Worm (Caenorhabditis elegans): ENCODE measurements around the gene srb-3.
A peak's percentile ranks its signal among the peaks of the same experiment; 100 is the strongest.

srb-3 gene

DNA sequence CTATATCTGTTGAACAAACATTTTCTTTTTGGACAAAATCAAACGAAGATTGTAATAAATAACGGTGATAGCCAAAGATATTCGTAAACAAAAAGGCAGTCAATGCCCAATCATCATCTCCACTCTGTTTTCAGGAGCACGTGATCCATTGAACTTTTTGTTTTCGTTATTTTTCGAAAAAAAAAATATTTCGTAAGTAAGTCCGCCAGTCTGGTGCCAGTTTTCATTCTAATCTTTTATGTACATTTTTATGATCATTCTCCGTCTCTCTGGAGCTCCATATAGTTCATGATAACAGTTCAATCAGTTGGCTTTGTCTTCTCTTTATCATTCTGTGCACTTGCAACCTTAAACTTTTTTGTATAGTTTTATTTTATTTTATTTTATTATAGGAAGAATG is 36.3 kb upstream of the srb-3 start, which contains the start of gene ampd-1:
Gene ampd-1, plus strand, starts transcription at position 393 of the 400 bp plus-strand sequence.
- TF ChIP-seq F13H6.1 (tag; optimal IDR thresholded peaks at IDR 0.05) = peak; percentile 27
- peak; percentile 24 for TF ChIP-seq gmeb-1 (tag; optimal IDR thresholded peaks at IDR 0.05)
- TF ChIP-seq fos-1 (tag; optimal IDR thresholded peaks at IDR 0.05) = peak; percentile 60
- TF ChIP-seq skn-1 (tag; optimal IDR thresholded peaks at IDR 0.05) = peak; percentile 6
- TF ChIP-seq nhr-237 (tag; optimal IDR thresholded peaks at IDR 0.05) = no peak
- peak; percentile 47 for TF ChIP-seq nhr-129 (tag; optimal IDR thresholded peaks at IDR 0.05)
- no peak for TF ChIP-seq nhr-21 (tag; optimal IDR thresholded peaks at IDR 0.05)
- no peak for TF ChIP-seq Y55F3AM.14 (GFP tag; optimal IDR thresholded peaks at IDR 0.05)
- TF ChIP-seq C34F6.9 (tag; optimal IDR thresholded peaks at IDR 0.05) = peak; percentile 38
- TF ChIP-seq sma-9 (GFP tag; optimal IDR thresholded peaks at IDR 0.05) = peak; percentile 30
- TF ChIP-seq sma-9 (tag; optimal IDR thresholded peaks at IDR 0.05) = no peak
- TF ChIP-seq nhr-25 (tag; optimal IDR thresholded peaks at IDR 0.05) = no peak
- no peak for TF ChIP-seq ama-1 (optimal IDR thresholded peaks at IDR 0.05)
- no peak for TF ChIP-seq nhr-23 (tag; optimal IDR thresholded peaks at IDR 0.05)
- no peak for TF ChIP-seq nhr-6 (tag; optimal IDR thresholded peaks at IDR 0.05)
- TF ChIP-seq unc-39 (tag; optimal IDR thresholded peaks at IDR 0.05) = no peak
- TF ChIP-seq sma-3 (GFP tag; optimal IDR thresholded peaks at IDR 0.05) = peak; percentile 16

DNA sequence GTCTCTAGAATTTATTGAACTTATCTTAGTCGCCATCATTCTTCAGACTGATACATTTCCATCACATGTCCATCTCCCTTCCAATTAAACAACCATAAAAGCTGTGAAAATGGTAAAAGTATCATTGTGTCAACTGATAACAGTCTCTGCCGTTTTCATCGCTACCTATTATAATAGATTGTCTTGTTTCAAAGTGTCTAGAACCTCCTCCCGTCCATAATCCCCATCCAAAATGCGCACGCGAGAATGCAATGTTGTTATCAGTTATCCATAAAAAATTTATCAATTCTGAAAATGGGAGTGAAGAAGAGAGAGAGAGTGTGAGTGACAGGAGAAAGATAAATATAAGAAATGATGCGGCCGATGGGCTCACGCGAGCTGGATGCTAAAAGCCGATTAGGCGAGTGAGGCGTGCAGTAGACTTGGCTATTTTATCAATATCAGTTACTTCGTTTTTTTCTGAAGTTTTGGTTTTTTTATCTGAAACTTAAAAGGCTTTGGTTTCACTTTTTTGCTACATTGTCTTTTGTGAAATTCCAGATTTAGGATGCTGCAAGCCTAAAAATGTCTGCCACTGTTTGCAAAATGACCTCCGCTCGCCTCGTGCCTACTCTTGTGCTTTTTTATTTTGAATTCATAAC is 35.4 kb upstream of the srb-3 start:
- TF ChIP-seq ama-1 (optimal IDR thresholded peaks at IDR 0.05) (no peak), sem-4 (tag; optimal IDR thresholded peaks at IDR 0.05) (no peak), gmeb-1 (tag; optimal IDR thresholded peaks at IDR 0.05) (peak; percentile 58), fos-1 (tag; optimal IDR thresholded peaks at IDR 0.05) (peak; percentile 81), nhr-23 (tag; optimal IDR thresholded peaks at IDR 0.05) (no peak), ztf-1 (GFP tag; conservative IDR thresholded peaks at IDR 0.05) (no peak), mbf-1 (tag; optimal IDR thresholded peaks at IDR 0.05) (no peak), nhr-77 (tag; optimal IDR thresholded peaks at IDR 0.05) (no peak), ceh-16 (tag; optimal IDR thresholded peaks at IDR 0.05) (no peak), unc-62 (GFP tag; optimal IDR thresholded peaks at IDR 0.05) (no peak), sma-3 (GFP tag; optimal IDR thresholded peaks at IDR 0.05) (peak; percentile 47), skn-1 (tag; optimal IDR thresholded peaks at IDR 0.05) (peak; percentile 17), sma-9 (GFP tag; optimal IDR thresholded peaks at IDR 0.05) (peak; percentile 32), sma-9 (tag; optimal IDR thresholded peaks at IDR 0.05) (no peak), lsy-2 (tag; optimal IDR thresholded peaks at IDR 0.05) (peak in 1 of 2 experiments; percentile 6), mdl-1 (tag; optimal IDR thresholded peaks at IDR 0.05) (peak in 1 of 2 experiments; percentile 38), ztf-4 (tag; optimal IDR thresholded peaks at IDR 0.05) (no peak), nhr-129 (tag; optimal IDR thresholded peaks at IDR 0.05) (peak; percentile 15), nhr-21 (tag; optimal IDR thresholded peaks at IDR 0.05) (no peak), F13H6.1 (tag; optimal IDR thresholded peaks at IDR 0.05) (peak; percentile 59), snpc-4 (tag; optimal IDR thresholded peaks at IDR 0.05) (peak; percentile 19), aly-2 (tag; optimal IDR thresholded peaks at IDR 0.05) (no peak), blmp-1 (tag; optimal IDR thresholded peaks at IDR 0.05; ENCODE audit: insufficient read depth) (no peak), peb-1 (tag; optimal IDR thresholded peaks at IDR 0.05) (no peak), nhr-25 (tag; optimal IDR thresholded peaks at IDR 0.05) (no peak)

DNA sequence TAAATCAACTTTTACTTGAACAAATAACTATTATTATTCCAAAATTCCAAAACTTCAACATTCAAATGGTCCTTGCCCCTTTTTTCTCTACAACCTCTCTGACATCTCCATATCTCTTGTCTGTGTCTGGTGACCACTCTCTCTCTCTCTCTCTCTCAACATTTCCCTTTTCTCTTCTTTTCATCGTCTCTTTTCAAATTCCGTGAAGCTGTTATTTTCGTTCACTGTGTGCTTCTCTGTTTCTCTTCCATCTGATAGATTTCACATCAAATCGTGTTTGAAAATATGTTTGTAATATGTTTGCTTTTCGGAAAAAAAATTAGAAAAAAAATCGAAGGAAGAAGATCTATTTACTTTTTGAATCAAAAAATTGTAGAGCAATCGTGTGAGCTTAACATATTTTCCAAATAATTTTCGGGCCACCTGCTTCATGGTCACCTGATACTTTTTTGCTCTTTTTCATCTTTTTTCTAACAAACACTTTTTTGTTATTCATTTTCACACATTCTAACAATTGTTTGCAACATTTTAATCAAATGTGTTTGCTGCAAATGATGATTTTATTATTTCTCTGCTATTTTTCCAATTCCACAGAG is 34.4 kb upstream of the srb-3 start:
- TF ChIP-seq nhr-6 (tag; optimal IDR thresholded peaks at IDR 0.05) (peak; percentile 51), nhr-129 (tag; optimal IDR thresholded peaks at IDR 0.05) (peak; percentile 55), sma-9 (GFP tag; optimal IDR thresholded peaks at IDR 0.05) (peak; percentile 33), sma-9 (tag; optimal IDR thresholded peaks at IDR 0.05) (no peak), fos-1 (tag; optimal IDR thresholded peaks at IDR 0.05) (peak; percentile 3), nhr-25 (tag; optimal IDR thresholded peaks at IDR 0.05) (no peak), dmd-4 (tag; optimal IDR thresholded peaks at IDR 0.05) (peak; percentile 48), snpc-4 (tag; optimal IDR thresholded peaks at IDR 0.05) (peak; percentile 6), blmp-1 (tag; optimal IDR thresholded peaks at IDR 0.05; ENCODE audit: insufficient read depth) (peak; percentile 29), C34F6.9 (tag; optimal IDR thresholded peaks at IDR 0.05) (peak; percentile 72), lsy-2 (tag; optimal IDR thresholded peaks at IDR 0.05) (peak in 1 of 2 experiments; percentile 72), mab-5 (tag; optimal IDR thresholded peaks at IDR 0.05) (no peak), F13H6.1 (tag; optimal IDR thresholded peaks at IDR 0.05) (peak; percentile 60), unc-55 (GFP tag; optimal IDR thresholded peaks at IDR 0.05) (peak; percentile 49), nhr-23 (tag; optimal IDR thresholded peaks at IDR 0.05) (no peak), ama-1 (optimal IDR thresholded peaks at IDR 0.05) (peak; percentile 58), elt-1 (tag; optimal IDR thresholded peaks at IDR 0.05) (no peak)

Data from whole organism, L2 larva.